Worm (Caenorhabditis elegans): ENCODE measurements around the gene ZK84.5.
A peak's percentile ranks its signal among the peaks of the same experiment; 100 is the strongest.

Gene ZK84.5

DNA sequence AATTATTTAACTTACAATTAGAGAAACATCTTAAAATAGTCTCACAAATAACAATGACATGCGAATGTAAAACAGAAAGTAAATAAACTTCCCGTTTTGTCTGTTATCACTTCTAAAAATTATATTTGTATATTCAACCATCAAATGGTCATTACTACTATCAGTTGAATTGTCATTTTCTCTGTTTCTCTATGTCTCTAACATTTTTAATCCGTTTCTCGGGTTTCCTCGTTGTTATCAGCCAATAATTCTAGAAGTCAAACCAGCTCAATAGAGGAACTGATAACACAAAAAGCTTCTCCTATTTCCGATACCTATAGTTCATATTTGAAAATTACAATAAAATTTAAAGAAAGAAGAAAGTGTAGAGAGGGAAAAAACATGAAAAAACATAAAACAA is 10.3 kb upstream of the ZK84.5 start (continued):
- TF ChIP-seq sdz-12 (GFP tag; optimal IDR thresholded peaks at IDR 0.05) (no peak), lin-15B (tag; optimal IDR thresholded peaks at IDR 0.05) (no peak), tag-97 (GFP tag; IDR thresholded peaks at IDR 0.05) (no peak), T20F7.1 (GFP tag; optimal IDR thresholded peaks at IDR 0.05) (peak; percentile 50), daf-16 (GFP tag; optimal IDR thresholded peaks at IDR 0.05) (peak in 1 of 2 experiments; percentile 82), daf-16 (tag; optimal IDR thresholded peaks at IDR 0.05) (peak; percentile 98), lin-13 (GFP tag; optimal IDR thresholded peaks at IDR 0.05) (no peak), nhr-10 (tag; optimal IDR thresholded peaks at IDR 0.05) (no peak), snpc-1.2 (GFP tag; IDR thresholded peaks at IDR 0.05) (no peak), zip-11 (GFP tag; IDR thresholded peaks at IDR 0.05) (no peak), ceh-62 (tag; optimal IDR thresholded peaks at IDR 0.05) (no peak), hlh-11 (tag; optimal IDR thresholded peaks at IDR 0.05) (peak; percentile 92), mes-2 (tag; optimal IDR thresholded peaks at IDR 0.05; ENCODE audit: poor library complexity, severe bottlenecking) (no peak), ceh-20 (GFP tag; IDR thresholded peaks at IDR 0.05) (no peak), ama-1 (optimal IDR thresholded peaks at IDR 0.05) (no peak), F44E2.7 (GFP tag; IDR thresholded peaks at IDR 0.05) (no peak), egl-43 (GFP tag; IDR thresholded peaks at IDR 0.05) (no peak), Y75B8A.6 (GFP tag; IDR thresholded peaks at IDR 0.05) (no peak), aly-2 (tag; optimal IDR thresholded peaks at IDR 0.05) (no peak), F37D6.2 (tag; optimal IDR thresholded peaks at IDR 0.05) (no peak), cey-2 (tag; optimal IDR thresholded peaks at IDR 0.05; ENCODE audit: borderline replicate concordance, insufficient read depth) (peak; percentile 75), php-3 (GFP tag; IDR thresholded peaks at IDR 0.05) (no peak; the same call in 1 of the 2 replicates), lin-29 (GFP tag; IDR thresholded peaks at IDR 0.05) (no peak), unc-130 (GFP tag; optimal IDR thresholded peaks at IDR 0.05) (no peak), lim-7 (GFP tag; IDR thresholded peaks at IDR 0.05) (no peak), arid-1 (GFP tag; conservative IDR thresholded peaks at IDR 0.05) (no peak), hmg-1.1 (GFP tag; IDR thresholded peaks at IDR 0.05) (no peak), vab-7 (GFP tag; IDR thresholded peaks at IDR 0.05) (no peak), F49E8.2 (tag; optimal IDR thresholded peaks at IDR 0.05; ENCODE audit: borderline replicate concordance) (no peak), zfp-2 (tag; optimal IDR thresholded peaks at IDR 0.05) (no peak), mdt-29 (GFP tag; IDR thresholded peaks at IDR 0.05) (no peak), hlh-30 (tag; optimal IDR thresholded peaks at IDR 0.05; ENCODE audit: insufficient read depth) (peak; percentile 53), zfp-3 (GFP tag; conservative IDR thresholded peaks at IDR 0.05) (no peak), Y48G9A.11 (GFP tag; IDR thresholded peaks at IDR 0.05) (no peak), lin-39 (tag; optimal IDR thresholded peaks at IDR 0.05) (no peak), daf-19 (GFP tag; conservative IDR thresholded peaks at IDR 0.05) (no peak), nhr-111 (GFP tag; optimal IDR thresholded peaks at IDR 0.05) (no peak), nhr-6 (tag; optimal IDR thresholded peaks at IDR 0.05) (no peak), nhr-77 (tag; optimal IDR thresholded peaks at IDR 0.05) (peak; percentile 88), daf-8 (GFP tag; IDR thresholded peaks at IDR 0.05) (no peak), ztf-7 (tag; optimal IDR thresholded peaks at IDR 0.05) (no peak), gei-8 (GFP tag; optimal IDR thresholded peaks at IDR 0.05) (no peak), ztf-11 (tag; optimal IDR thresholded peaks at IDR 0.05) (no peak), duxl-1 (tag; optimal IDR thresholded peaks at IDR 0.05; ENCODE audit: poor library complexity) (no peak), Y5F2A.4 (GFP tag; optimal IDR thresholded peaks at IDR 0.05) (no peak), hif-1 (tag; optimal IDR thresholded peaks at IDR 0.05) (peak in 1 of 2 experiments; percentile 10)

Measured in whole organism, L4 larva.